Fruit fly (Drosophila melanogaster): Measurements from ENCODE around the gene ham.

The ham gene

DNA sequence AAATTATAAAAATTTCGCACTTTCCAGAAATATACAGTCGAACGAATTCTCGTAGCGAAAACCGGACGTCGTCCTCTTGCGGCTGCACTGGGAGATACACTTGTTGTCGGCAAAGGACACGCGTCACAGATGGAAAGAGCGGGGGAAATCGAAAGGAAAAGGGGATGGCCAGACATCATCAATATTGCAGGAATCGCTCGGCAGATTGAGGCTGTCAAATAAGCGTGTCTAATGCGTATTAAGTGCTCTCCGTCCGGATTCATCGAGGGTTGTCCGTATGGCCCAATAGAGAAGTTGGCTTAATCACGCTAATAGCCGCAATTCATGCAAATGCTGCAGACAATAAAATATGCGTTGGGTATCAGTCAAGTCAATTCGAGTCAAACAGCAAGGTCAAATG is 16.8 kb upstream of the ham start:
- no peak for TF ChIP-seq CG8478 (optimal IDR thresholded peaks at IDR 0.05)

- TF ChIP-seq CTCF (optimal IDR thresholded peaks at IDR 0.05): no peak
- no peak for TF ChIP-seq CG8478 (optimal IDR thresholded peaks at IDR 0.05)
These were observed 16.1 kb upstream of the ham start for dm6 chr2L:18808754-18809329.

DNA sequence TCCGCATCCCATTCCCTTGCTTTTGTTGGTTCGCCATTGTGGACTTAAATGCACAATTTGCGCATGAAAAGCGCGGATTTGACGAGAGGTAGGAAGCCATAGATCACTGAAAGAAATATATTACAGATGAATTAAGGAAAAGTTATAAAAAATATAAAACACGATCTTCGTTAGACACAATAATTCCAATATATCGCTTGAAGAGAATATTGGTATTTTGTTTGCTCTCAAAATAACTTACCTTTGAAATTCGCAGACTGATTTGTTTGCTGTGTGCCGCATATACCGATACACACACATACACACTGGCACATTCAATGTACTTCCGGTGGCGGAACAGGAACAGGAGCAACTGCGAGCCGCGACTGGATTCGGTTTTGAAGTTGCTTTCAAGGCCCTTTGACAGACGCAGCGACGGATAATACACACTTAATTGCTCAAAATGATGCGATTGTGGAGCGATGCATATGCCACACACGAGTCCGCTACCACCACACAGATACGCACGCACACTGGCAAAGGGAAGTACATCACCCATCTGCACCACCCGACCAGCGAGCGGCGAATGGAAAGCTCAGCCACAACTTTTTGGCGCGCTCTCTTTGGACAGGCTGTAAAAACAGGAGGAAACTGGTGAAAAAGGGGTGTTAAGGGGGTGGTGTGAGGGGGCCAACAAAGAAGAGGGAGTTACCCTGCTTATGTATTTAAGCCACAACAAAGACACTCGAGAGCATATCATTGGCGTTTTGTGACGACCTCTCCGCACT is 13.1 kb upstream of the ham start:
- TF ChIP-seq CG8478 (optimal IDR thresholded peaks at IDR 0.05) (no peak), CTCF (optimal IDR thresholded peaks at IDR 0.05) (no peak)

DNA sequence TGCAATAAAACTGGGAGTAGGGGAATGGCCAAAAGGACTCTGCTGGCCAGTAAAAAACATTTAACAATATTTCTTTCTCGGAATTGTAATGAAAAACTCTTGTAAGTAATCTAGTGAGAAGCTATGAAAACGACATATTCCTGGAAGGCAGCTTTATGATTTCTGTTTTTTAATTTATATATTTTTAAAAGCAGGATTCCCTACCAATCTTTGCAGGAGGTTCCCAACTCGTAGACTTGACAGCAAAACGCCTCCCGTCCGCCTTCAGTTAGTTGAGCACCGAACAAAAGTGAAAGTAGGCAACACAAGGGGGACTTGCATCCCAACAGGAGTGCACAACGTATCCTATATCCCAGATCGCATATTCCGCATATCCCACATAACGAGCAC is 12.5 kb upstream of the ham start, which contains the start of gene CG43814:
Gene CG43814, minus strand, starts transcription at position 101 of the 390 bp plus-strand sequence.
- TF ChIP-seq CTCF (optimal IDR thresholded peaks at IDR 0.05): no peak

dm6 chr2L:18801704-18802103 is 9.0 kb upstream of the ham start:
- TF ChIP-seq CG8478 (optimal IDR thresholded peaks at IDR 0.05) (no peak), CTCF (optimal IDR thresholded peaks at IDR 0.05) (no peak)

- no peak for TF ChIP-seq CTCF (optimal IDR thresholded peaks at IDR 0.05)
- no peak for TF ChIP-seq CG8478 (optimal IDR thresholded peaks at IDR 0.05)
These were observed 3.7 kb upstream of the ham start for dm6 chr2L:18796446-18796845.

DNA sequence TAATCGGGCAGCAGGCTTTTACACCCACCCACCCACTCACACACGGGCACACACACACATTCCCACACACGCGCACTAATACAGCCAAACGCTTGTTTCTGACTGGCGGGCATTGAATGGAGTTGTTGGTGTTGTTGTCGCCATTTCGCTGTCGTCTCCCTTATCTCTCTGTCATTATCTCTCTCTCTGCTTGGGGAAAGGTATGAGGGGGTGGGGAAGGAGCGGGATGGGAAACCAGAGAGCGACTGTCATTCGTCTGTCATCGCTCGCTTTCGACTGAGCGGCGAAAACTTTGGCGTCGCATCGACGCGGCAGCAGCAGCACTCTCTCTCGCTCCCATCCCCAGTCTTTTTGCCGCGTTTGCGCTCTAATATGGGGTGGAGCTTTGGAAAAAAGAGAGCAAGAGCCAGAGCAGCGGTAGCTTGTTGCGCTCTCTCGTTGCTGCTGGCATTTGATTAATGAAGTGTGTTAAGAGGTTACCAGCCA is 3.3 kb upstream of the ham start:
- TF ChIP-seq CG8478 (optimal IDR thresholded peaks at IDR 0.05) (no peak), CTCF (optimal IDR thresholded peaks at IDR 0.05) (no peak)

- TF ChIP-seq CTCF (optimal IDR thresholded peaks at IDR 0.05) (no peak), CG8478 (optimal IDR thresholded peaks at IDR 0.05) (no peak)
These were observed 537 bp upstream of the ham start for dm6 chr2L:18793243-18793642.

- no peak for TF ChIP-seq CG8478 (optimal IDR thresholded peaks at IDR 0.05)
- TF ChIP-seq CTCF (optimal IDR thresholded peaks at IDR 0.05): no peak
These were observed 2.8 kb downstream of the ham start for dm6 chr2L:18789773-18790385.

DNA sequence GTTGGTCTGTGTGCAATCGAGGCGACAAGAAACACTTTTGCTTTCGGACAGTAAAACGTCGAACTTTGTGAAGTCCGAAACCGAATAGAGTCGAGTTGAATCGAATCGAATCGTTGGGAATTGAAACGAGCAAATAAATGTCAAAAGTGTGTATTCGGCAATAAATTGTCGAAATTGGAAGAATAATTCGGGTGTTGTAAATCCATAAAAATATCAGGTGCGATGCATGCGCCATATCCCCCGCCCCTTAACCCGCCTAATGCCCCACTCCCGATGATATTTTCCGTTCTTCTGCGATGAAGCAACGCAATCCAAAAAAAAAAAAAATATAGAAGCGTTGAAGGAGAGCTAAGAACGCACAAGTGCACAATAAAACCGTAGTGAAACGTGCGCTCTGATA is 3.8 kb downstream of the ham start:
- TF ChIP-seq CG8478 (optimal IDR thresholded peaks at IDR 0.05): no peak
- TF ChIP-seq CTCF (optimal IDR thresholded peaks at IDR 0.05): no peak

- TF ChIP-seq CG8478 (optimal IDR thresholded peaks at IDR 0.05): no peak
- no peak for TF ChIP-seq CTCF (optimal IDR thresholded peaks at IDR 0.05)
These were observed 5.2 kb downstream of the ham start for dm6 chr2L:18787415-18787989.

DNA sequence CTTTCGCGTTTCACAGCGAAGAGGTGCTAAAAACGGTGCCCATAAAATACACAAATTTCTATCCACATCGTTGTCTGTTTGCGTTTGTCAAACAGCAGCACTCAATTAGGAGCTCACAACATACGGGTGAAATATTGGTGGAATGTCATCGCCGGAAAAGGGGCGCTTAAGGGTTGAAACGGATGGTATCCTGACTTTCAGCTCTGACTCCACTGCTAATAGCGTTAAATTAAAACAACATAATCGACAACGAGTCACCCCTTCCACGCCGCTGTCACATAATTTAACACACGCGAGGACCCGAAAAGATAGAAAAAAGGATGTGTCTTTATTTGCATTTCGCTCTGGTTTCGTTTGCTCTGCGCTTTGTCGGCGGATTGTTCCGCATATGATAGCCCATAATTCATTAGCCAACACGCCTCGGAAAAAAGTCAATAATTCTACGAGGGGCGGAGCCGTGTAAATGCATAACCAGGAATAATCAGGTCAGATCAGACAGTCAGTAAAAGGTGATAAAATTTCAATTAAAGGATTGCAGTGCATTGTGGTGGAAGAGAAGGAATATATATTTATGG is 7.6 kb downstream of the ham start:
- no peak for TF ChIP-seq CTCF (optimal IDR thresholded peaks at IDR 0.05)
- TF ChIP-seq CG8478 (optimal IDR thresholded peaks at IDR 0.05): no peak

DNA sequence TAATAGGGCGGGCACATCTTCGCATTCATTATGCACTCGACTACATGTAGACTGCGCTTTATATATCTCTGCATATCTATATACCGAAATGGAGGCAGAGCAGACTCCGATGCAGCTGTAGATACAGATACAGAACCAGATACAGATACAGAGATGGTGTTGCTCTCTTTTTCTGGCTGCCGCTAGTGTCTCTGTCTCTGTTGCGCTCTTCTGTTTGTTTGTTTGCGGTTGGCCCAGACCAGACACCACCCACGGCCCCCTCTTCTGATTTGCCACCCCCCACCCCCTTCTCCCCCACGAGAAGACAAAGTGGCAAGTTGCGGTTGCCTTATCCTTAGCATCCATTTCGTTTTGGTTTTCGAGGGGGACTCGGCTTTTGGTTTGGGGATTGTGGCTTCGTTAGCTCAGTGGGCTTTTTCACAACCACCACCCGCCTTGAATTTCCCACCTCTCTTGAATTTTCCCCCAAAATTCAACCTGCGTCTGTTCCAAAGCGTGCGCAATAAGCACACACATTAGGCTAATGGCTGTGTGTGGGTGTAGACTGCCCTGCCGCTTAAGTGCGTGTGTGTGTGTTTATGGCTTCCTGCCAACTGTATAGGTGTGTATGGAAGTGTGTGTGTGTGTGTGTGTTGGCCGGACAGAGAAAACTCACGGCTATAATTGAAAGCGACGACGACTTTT is 9.2 kb downstream of the ham start:
- TF ChIP-seq CG8478 (optimal IDR thresholded peaks at IDR 0.05) (no peak), CTCF (optimal IDR thresholded peaks at IDR 0.05) (no peak)

- no peak for TF ChIP-seq CG8478 (optimal IDR thresholded peaks at IDR 0.05)
- TF ChIP-seq CTCF (optimal IDR thresholded peaks at IDR 0.05): peak in 1 of 2 experiments; percentile 27
These were observed 9.8 kb downstream of the ham start for dm6 chr2L:18782936-18783335.
